Worm (Caenorhabditis elegans) whole organism, mixed stage, embryonic: Measurements from ENCODE around the gene R05H5.7.

Experiments used
- M03D4.4 ChIP-seq: sonication (generic microtip); optimal IDR thresholded peaks from 2 replicates; lab custom pipeline; 2017; ENCODE audit warnings: mild to moderate bottlenecking, missing genetic modification characterization, missing compliant biosample characterization
- bed-3 ChIP-seq: fragments of 200-800 bp; sonication (Bioruptor generic); optimal IDR thresholded peaks from 3 replicates; lab custom pipeline; 2018; ENCODE audit warnings: mild to moderate bottlenecking, missing genetic modification characterization, moderate library complexity, missing compliant biosample characterization
- blmp-1 ChIP-seq: fragments of 150-350 bp; optimal IDR thresholded peaks from 2 replicates; lab custom pipeline; 2014; ENCODE audit warnings: missing biosample characterization, missing genetic modification characterization
- ceh-39 ChIP-seq: fragments of 150-350 bp; optimal IDR thresholded peaks from 2 replicates; lab custom pipeline; 2014; ENCODE audit warnings: missing biosample characterization, missing genetic modification characterization
- ceh-43 ChIP-seq: fragments of 200-800 bp; sonication (Bioruptor generic); optimal IDR thresholded peaks from 2 replicates; lab custom pipeline; 2018; ENCODE audit warnings: mild to moderate bottlenecking, missing genetic modification characterization, moderate library complexity, missing compliant biosample characterization
- ceh-83 ChIP-seq: fragments of 200-800 bp; sonication (Bioruptor generic); optimal IDR thresholded peaks from 2 replicates; lab custom pipeline; 2018; ENCODE audit warnings: mild to moderate bottlenecking, missing genetic modification characterization, missing compliant biosample characterization
- ces-1 ChIP-seq: fragments of 150-350 bp; optimal IDR thresholded peaks from 2 replicates; lab custom pipeline; 2014; ENCODE audit warnings: missing biosample characterization, missing genetic modification reagents, missing genetic modification characterization
- cnd-1 ChIP-seq: fragments of 200-800 bp; sonication (Bioruptor generic); optimal IDR thresholded peaks from 2 replicates; lab custom pipeline; 2018; ENCODE audit warnings: mild to moderate bottlenecking, missing genetic modification characterization, missing compliant biosample characterization
- drap-1 ChIP-seq: fragments of 200-800 bp; sonication (Bioruptor generic); optimal IDR thresholded peaks from 3 replicates; lab custom pipeline; 2018; ENCODE audit warnings: mild to moderate bottlenecking, missing genetic modification characterization, missing compliant biosample characterization
- elt-1 ChIP-seq: sonication (generic microtip); optimal IDR thresholded peaks from 2 replicates; lab custom pipeline; 2017; ENCODE audit warnings: missing genetic modification characterization, mild to moderate bottlenecking, missing compliant biosample characterization, antibody characterized with exemption, moderate library complexity, borderline replicate concordance; ENCODE audit not compliant: insufficient read depth
- elt-3 ChIP-seq: fragments of 150-350 bp; optimal IDR thresholded peaks from 2 replicates; lab custom pipeline; 2014; ENCODE audit warnings: missing biosample characterization, missing genetic modification characterization
- flh-1 ChIP-seq: fragments of 200-800 bp; sonication (Bioruptor generic); optimal IDR thresholded peaks from 2 replicates; lab custom pipeline; 2018; ENCODE audit warnings: mild to moderate bottlenecking, missing genetic modification characterization, moderate library complexity, missing compliant biosample characterization
- ham-2 ChIP-seq: fragments of 200-800 bp; sonication (Bioruptor generic); optimal IDR thresholded peaks from 2 replicates; lab custom pipeline; 2018; ENCODE audit warnings: mild to moderate bottlenecking, missing genetic modification characterization, missing compliant biosample characterization
- hlh-1 ChIP-seq: fragments of 150-350 bp; optimal IDR thresholded peaks from 2 replicates; lab custom pipeline; 2014; ENCODE audit warnings: missing biosample characterization, missing genetic modification reagents, missing genetic modification characterization
- lin-13 ChIP-seq: fragments of 150-350 bp; optimal IDR thresholded peaks from 2 replicates; lab custom pipeline; 2014; ENCODE audit warnings: missing biosample characterization, missing genetic modification characterization
- lin-32 ChIP-seq: fragments of 200-800 bp; sonication (Bioruptor generic); optimal IDR thresholded peaks from 2 replicates; lab custom pipeline; 2018; ENCODE audit warnings: mild to moderate bottlenecking, missing genetic modification characterization, missing compliant biosample characterization
- lsy-2 ChIP-seq: fragments of 150-350 bp; optimal IDR thresholded peaks from 2 replicates; lab custom pipeline; 2014; ENCODE audit warnings: missing biosample characterization, missing genetic modification characterization
- mab-5 ChIP-seq: fragments of 150-350 bp; optimal IDR thresholded peaks from 2 replicates; lab custom pipeline; 2014; ENCODE audit warnings: missing biosample characterization, missing genetic modification characterization
- mep-1 ChIP-seq: fragments of 150-350 bp; optimal IDR thresholded peaks from 2 replicates; lab custom pipeline; 2017; ENCODE audit warnings: missing biosample characterization, missing genetic modification reagents, missing genetic modification characterization, inconsistent platforms
- mls-2 ChIP-seq: sonication (generic microtip); optimal IDR thresholded peaks from 2 replicates; lab custom pipeline; 2016; ENCODE audit warnings: mild to moderate bottlenecking, missing genetic modification characterization, moderate library complexity, missing compliant biosample characterization
- nhr-12 ChIP-seq: fragments of 150-350 bp; optimal IDR thresholded peaks from 2 replicates; lab custom pipeline; 2014; ENCODE audit warnings: missing biosample characterization, missing genetic modification characterization
- nhr-2 ChIP-seq: fragments of 150-350 bp; optimal IDR thresholded peaks from 2 replicates; lab custom pipeline; 2014; ENCODE audit warnings: missing biosample characterization, missing genetic modification characterization
- nhr-237 ChIP-seq: fragments of 150-350 bp; optimal IDR thresholded peaks from 2 replicates; lab custom pipeline; 2014; ENCODE audit warnings: missing biosample characterization, missing genetic modification characterization
- nhr-28 ChIP-seq: fragments of 150-350 bp; optimal IDR thresholded peaks from 2 replicates; lab custom pipeline; 2014; ENCODE audit warnings: missing biosample characterization, missing genetic modification characterization
- nhr-76 ChIP-seq: sonication (generic microtip); optimal IDR thresholded peaks from 2 replicates; lab custom pipeline; 2017; ENCODE audit warnings: missing biosample characterization, missing genetic modification characterization
- pha-4 ChIP-seq: fragments of 150-350 bp; optimal IDR thresholded peaks from 2 replicates; lab custom pipeline; 2018; ENCODE audit warnings: missing biosample characterization, missing genetic modification reagents, missing genetic modification characterization
- sem-2 ChIP-seq: fragments of 200-800 bp; sonication (Bioruptor generic); optimal IDR thresholded peaks from 2 replicates; lab custom pipeline; 2018; ENCODE audit warnings: mild to moderate bottlenecking, missing genetic modification characterization, missing compliant biosample characterization
- snpc-4 ChIP-seq: fragments of 150-350 bp; optimal IDR thresholded peaks from 2 replicates; lab custom pipeline; 2014; ENCODE audit warnings: missing biosample characterization, missing genetic modification characterization
- sptf-1 ChIP-seq: sonication (generic microtip); optimal IDR thresholded peaks from 2 replicates; lab custom pipeline; 2017; ENCODE audit warnings: mild to moderate bottlenecking, missing genetic modification characterization, moderate library complexity, missing compliant biosample characterization
- tbx-8 ChIP-seq: fragments of 200-800 bp; sonication (Bioruptor generic); optimal IDR thresholded peaks from 2 replicates; lab custom pipeline; 2018; ENCODE audit warnings: mild to moderate bottlenecking, missing genetic modification characterization, moderate library complexity, missing compliant biosample characterization
- unc-120 ChIP-seq: sonication (generic microtip); optimal IDR thresholded peaks from 2 replicates; lab custom pipeline; 2017; ENCODE audit warnings: missing genetic modification characterization, missing compliant biosample characterization; ENCODE audit not compliant: poor library complexity, severe bottlenecking
- unc-39 ChIP-seq: fragments of 150-350 bp; optimal IDR thresholded peaks from 2 replicates; lab custom pipeline; 2014; ENCODE audit warnings: missing biosample characterization, missing genetic modification characterization
- unc-62 ChIP-seq: fragments of 150-350 bp; optimal IDR thresholded peaks from 2 replicates; lab custom pipeline; 2014; ENCODE audit warnings: missing biosample characterization, missing genetic modification reagents, missing genetic modification characterization
- zip-8 ChIP-seq: fragments of 150-350 bp; optimal IDR thresholded peaks from 2 replicates; lab custom pipeline; 2014; ENCODE audit warnings: missing biosample characterization, missing genetic modification characterization
- ztf-11 ChIP-seq: fragments of 150-350 bp; optimal IDR thresholded peaks from 2 replicates; lab custom pipeline; 2014; ENCODE audit warnings: missing biosample characterization, missing genetic modification characterization

Gene R05H5.7

ce11 chrII:10170837-10171318 is 21.4 kb upstream of the R05H5.7 start, which contains the start of gene gpd-4:
gpd-4 (plus strand) TSS chrII:10171268.
- TF ChIP-seq ces-1 (no peak), nhr-2 (tag; lab: Kevin White, UChicago) (no peak), lin-32 (GFP tag; lab: Kevin White, UChicago) (no peak), ham-2 (GFP tag; lab: Kevin White, UChicago) (no peak), lin-13 (tag; lab: Kevin White, UChicago) (no peak), hlh-1 (tag; lab: Kevin White, UChicago) (no peak), nhr-12 (tag; lab: Kevin White, UChicago) (no peak), cnd-1 (tag; lab: Kevin White, UChicago) (no peak), sptf-1 (tag; lab: Kevin White, UChicago) (no peak), ceh-43 (GFP tag; lab: Kevin White, UChicago) (no peak), elt-1 (tag; lab: Kevin White, UChicago) (no peak), pha-4 (tag; lab: Kevin White, UChicago) (no peak), M03D4.4 (no peak), ceh-39 (no peak), nhr-28 (tag; lab: Kevin White, UChicago) (no peak), nhr-76 (tag; lab: Kevin White, UChicago) (no peak)

ce11 chrII:10172436-10172973 is 19.8 kb upstream of the R05H5.7 start, which contains the start of gene wbp-11:
wbp-11 (plus strand) TSS chrII:10172923.
- TF ChIP-seq pha-4 (tag; lab: Kevin White, UChicago) (no peak), hlh-1 (tag; lab: Kevin White, UChicago) (no peak), lsy-2 (tag; lab: Kevin White, UChicago) (peak; percentile 2), unc-120 (tag; lab: Kevin White, UChicago) (no peak), ceh-39 (no peak), mab-5 (no peak), zip-8 (tag; lab: Kevin White, UChicago) (no peak), ces-1 (no peak), mep-1 (peak; percentile 63), drap-1 (GFP tag; lab: Kevin White, UChicago) (no peak), cnd-1 (tag; lab: Kevin White, UChicago) (no peak), lin-13 (tag; lab: Kevin White, UChicago) (no peak), elt-1 (tag; lab: Kevin White, UChicago) (no peak), mls-2 (no peak), ham-2 (GFP tag; lab: Kevin White, UChicago) (no peak)
- TF ChIP-seq, all 35 proteins: peak for 2

ce11 chrII:10174338-10174737 is 18.0 kb upstream of the R05H5.7 start, which contains the start of gene F33H1.4:
F33H1.4 (plus strand) TSS chrII:10174648.
- TF ChIP-seq ceh-83 (GFP tag; lab: Kevin White, UChicago) (no peak), M03D4.4 (no peak), snpc-4 (tag; lab: Kevin White, UChicago) (no peak), drap-1 (GFP tag; lab: Kevin White, UChicago) (no peak), mls-2 (no peak), lin-13 (tag; lab: Kevin White, UChicago) (peak; percentile 85), nhr-28 (tag; lab: Kevin White, UChicago) (no peak), bed-3 (no peak), nhr-2 (tag; lab: Kevin White, UChicago) (no peak), ces-1 (no peak), mep-1 (no peak), ceh-39 (peak; percentile 30), ztf-11 (tag; lab: Kevin White, UChicago) (no peak), unc-120 (tag; lab: Kevin White, UChicago) (no peak), zip-8 (tag; lab: Kevin White, UChicago) (no peak), mab-5 (no peak), unc-62 (no peak), ceh-43 (GFP tag; lab: Kevin White, UChicago) (no peak), nhr-76 (tag; lab: Kevin White, UChicago) (no peak), elt-1 (tag; lab: Kevin White, UChicago) (no peak), sptf-1 (tag; lab: Kevin White, UChicago) (no peak), lsy-2 (tag; lab: Kevin White, UChicago) (peak; percentile 91), ham-2 (GFP tag; lab: Kevin White, UChicago) (no peak), cnd-1 (tag; lab: Kevin White, UChicago) (no peak), nhr-237 (tag; lab: Kevin White, UChicago) (no peak), lin-32 (GFP tag; lab: Kevin White, UChicago) (no peak), nhr-12 (tag; lab: Kevin White, UChicago) (no peak), elt-3 (tag; lab: Kevin White, UChicago) (no peak), sem-2 (no peak), hlh-1 (tag; lab: Kevin White, UChicago) (peak; percentile 39), tbx-8 (GFP tag; lab: Kevin White, UChicago) (no peak), blmp-1 (tag; lab: Kevin White, UChicago) (peak; percentile 75), unc-39 (tag; lab: Kevin White, UChicago) (no peak), pha-4 (tag; lab: Kevin White, UChicago) (no peak), flh-1 (GFP tag; lab: Kevin White, UChicago) (no peak)
